Worm (Caenorhabditis elegans): ENCODE data around the gene C17A2.4.

ce11 chrII:3869601-3870000, 29.9 kb downstream of the C17A2.4 start, which contains the start of gene oac-10:
- TF ChIP-seq npax-4 (tag; optimal IDR thresholded peaks at IDR 0.05) = no peak
- no peak for TF ChIP-seq pqm-1 (tag; optimal IDR thresholded peaks at IDR 0.05)
- TF ChIP-seq C08G9.2 (tag; optimal IDR thresholded peaks at IDR 0.05) = no peak
- TF ChIP-seq pax-1 (tag; optimal IDR thresholded peaks at IDR 0.05) = no peak
- TF ChIP-seq hlh-6 (tag; optimal IDR thresholded peaks at IDR 0.05) = no peak
- no peak for TF ChIP-seq fkh-6 (tag; optimal IDR thresholded peaks at IDR 0.05)
- no peak for TF ChIP-seq rnt-1 (tag; optimal IDR thresholded peaks at IDR 0.05)
- TF ChIP-seq ceh-19 (GFP tag; optimal IDR thresholded peaks at IDR 0.05) = no peak
- TF ChIP-seq ceh-9 (tag; optimal IDR thresholded peaks at IDR 0.05) = no peak
- TF ChIP-seq sox-4 (tag; optimal IDR thresholded peaks at IDR 0.05) = no peak
- TF ChIP-seq nfya-1 (tag; optimal IDR thresholded peaks at IDR 0.05) = no peak
- no peak for TF ChIP-seq ceh-2 (tag; optimal IDR thresholded peaks at IDR 0.05)
- no peak for TF ChIP-seq tbx-2 (tag; optimal IDR thresholded peaks at IDR 0.05)
